Worm (Caenorhabditis elegans) whole organism, young adult: ENCODE results near the gene txdc-17.

Experiments
- B0019.2 ChIP-seq: fragments of 200-800 bp; sonication (Bioruptor generic); conservative IDR thresholded peaks from 2 replicates; pipeline ENCODE4 v1.3.6; 2022; ENCODE audit warnings: missing genetic modification reagents, missing genetic modification characterization, missing compliant biosample characterization
- B0336.3 ChIP-seq: fragments of 200-800 bp; sonication (Bioruptor generic); IDR thresholded peaks from 2 replicates; pipeline ENCODE4 v1.3.6; 2022; ENCODE audit warnings: missing genetic modification characterization, missing compliant biosample characterization
- D2030.7 ChIP-seq: fragments of 200-800 bp; sonication (Bioruptor generic); IDR thresholded peaks from 2 replicates; pipeline ENCODE4 v1.3.6; 2022; ENCODE audit warnings: missing genetic modification reagents, missing genetic modification characterization, missing compliant biosample characterization
- F10E7.11 ChIP-seq: sonication (generic microtip); optimal IDR thresholded peaks from 2 replicates; lab custom pipeline; 2017; ENCODE audit warnings: mild to moderate bottlenecking, missing genetic modification characterization, moderate library complexity, missing compliant biosample characterization
- F33H1.4 ChIP-seq: fragments of 200-800 bp; sonication (Bioruptor generic); IDR thresholded peaks from 2 replicates; pipeline ENCODE4 v1.3.6; 2022; ENCODE audit warnings: missing genetic modification reagents, missing genetic modification characterization, missing compliant biosample characterization
- K12H6.12 ChIP-seq: fragments of 200-800 bp; sonication (Bioruptor generic); optimal IDR thresholded peaks from 2 replicates; lab custom pipeline; 2018; ENCODE audit warnings: mild to moderate bottlenecking, missing genetic modification characterization, missing compliant biosample characterization
- Y53G8AR.9 ChIP-seq: fragments of 200-800 bp; sonication (Bioruptor generic); conservative IDR thresholded peaks from 2 replicates; pipeline ENCODE4 v1.3.6; 2022; ENCODE audit warnings: missing genetic modification reagents, missing genetic modification characterization, missing compliant biosample characterization
- Y67H2A.10 ChIP-seq: fragments of 200-800 bp; sonication (Bioruptor generic); conservative IDR thresholded peaks from 2 replicates; pipeline ENCODE4 v1.3.6; 2022; ENCODE audit warnings: missing genetic modification reagents, missing genetic modification characterization, missing compliant biosample characterization
- aptf-2 ChIP-seq: fragments of 200-800 bp; sonication (Bioruptor generic); conservative IDR thresholded peaks from 2 replicates; pipeline ENCODE4 v1.3.6; 2022; ENCODE audit warnings: missing genetic modification reagents, missing genetic modification characterization, missing compliant biosample characterization
- aptf-3 ChIP-seq: fragments of 200-800 bp; sonication (Bioruptor generic); IDR thresholded peaks from 2 replicates; pipeline ENCODE4 v1.3.6; 2022; ENCODE audit warnings: missing genetic modification characterization, missing compliant biosample characterization
- attf-3 ChIP-seq: fragments of 200-800 bp; sonication (Bioruptor generic); conservative IDR thresholded peaks from 2 replicates; pipeline ENCODE4 v1.3.6; 2022; ENCODE audit warnings: missing genetic modification reagents, missing genetic modification characterization, missing compliant biosample characterization
- attf-6 ChIP-seq: fragments of 200-800 bp; sonication (Bioruptor generic); IDR thresholded peaks from 2 replicates; pipeline ENCODE4 v1.3.6; 2022; ENCODE audit warnings: missing genetic modification reagents, missing genetic modification characterization, missing compliant biosample characterization
- ccch-3 ChIP-seq: fragments of 200-800 bp; sonication (Bioruptor generic); optimal IDR thresholded peaks from 2 replicates; lab custom pipeline; 2018; ENCODE audit warnings: mild to moderate bottlenecking, missing genetic modification characterization, missing compliant biosample characterization
- ceh-58 ChIP-seq: fragments of 200-800 bp; sonication (Bioruptor generic); IDR thresholded peaks from 2 replicates; pipeline ENCODE4 v1.3.6; 2022; ENCODE audit warnings: missing genetic modification characterization, missing compliant biosample characterization
- chd-7 ChIP-seq: sonication (generic microtip); optimal IDR thresholded peaks from 2 replicates; lab custom pipeline; 2016; ENCODE audit warnings: mild to moderate bottlenecking, missing genetic modification characterization, moderate library complexity, missing compliant biosample characterization
- dox-1 ChIP-seq: fragments of 200-800 bp; sonication (Bioruptor generic); IDR thresholded peaks from 2 replicates; pipeline ENCODE4 v1.3.6; 2022; ENCODE audit warnings: missing genetic modification reagents, missing genetic modification characterization, missing compliant biosample characterization
- dpl-1 ChIP-seq: fragments of 150-350 bp; optimal IDR thresholded peaks from 2 replicates; lab custom pipeline; 2014; ENCODE audit warnings: missing biosample characterization, missing genetic modification reagents, missing genetic modification characterization
- ekl-4 ChIP-seq: fragments of 200-800 bp; sonication (Bioruptor generic); IDR thresholded peaks from 2 replicates; pipeline ENCODE4 v1.3.6; 2022; ENCODE audit warnings: missing genetic modification reagents, missing genetic modification characterization, missing compliant biosample characterization
- gei-17 ChIP-seq: fragments of 200-800 bp; sonication (Bioruptor generic); optimal IDR thresholded peaks from 2 replicates; lab custom pipeline; 2018; ENCODE audit warnings: mild to moderate bottlenecking, missing genetic modification characterization, missing compliant biosample characterization
- him-1 ChIP-seq: sonication (generic microtip); optimal IDR thresholded peaks from 2 replicates; lab custom pipeline; 2016; ENCODE audit warnings: missing genotype, missing genetic modification reagents, missing genetic modification characterization, missing compliant biosample characterization
- hmg-1.2 ChIP-seq: fragments of 200-800 bp; sonication (Bioruptor generic); IDR thresholded peaks from 2 replicates; pipeline ENCODE4 v1.3.6; 2022; ENCODE audit warnings: missing genetic modification reagents, missing genetic modification characterization, missing compliant biosample characterization
- hrde-1 ChIP-seq: sonication (generic microtip); optimal IDR thresholded peaks from 2 replicates; lab custom pipeline; 2016; ENCODE audit warnings: missing genetic modification characterization, mild to moderate bottlenecking, missing compliant biosample characterization, moderate library complexity, missing genotype, missing genetic modification reagents, borderline replicate concordance
- lag-1 ChIP-seq: fragments of 200-800 bp; sonication (Bioruptor generic); IDR thresholded peaks from 2 replicates; pipeline ENCODE4 v1.3.6; 2022; ENCODE audit warnings: missing genetic modification reagents, missing genetic modification characterization, missing compliant biosample characterization
- lin-54 ChIP-seq: fragments of 200-800 bp; sonication (Bioruptor generic); optimal IDR thresholded peaks from 2 replicates; lab custom pipeline; 2018; ENCODE audit warnings: mild to moderate bottlenecking, missing genetic modification characterization, missing compliant biosample characterization
- lsl-1 ChIP-seq: fragments of 200-800 bp; sonication (Bioruptor generic); optimal IDR thresholded peaks from 2 replicates; lab custom pipeline; 2018; ENCODE audit warnings: mild to moderate bottlenecking, missing genetic modification characterization, moderate library complexity, missing compliant biosample characterization
- madf-3 ChIP-seq: fragments of 200-800 bp; sonication (Bioruptor generic); IDR thresholded peaks from 2 replicates; pipeline ENCODE4 v1.3.6; 2022; ENCODE audit warnings: missing genetic modification reagents, missing genetic modification characterization, missing compliant biosample characterization
- madf-6 ChIP-seq: fragments of 200-800 bp; sonication (Bioruptor generic); IDR thresholded peaks from 2 replicates; pipeline ENCODE4 v1.3.6; 2022; ENCODE audit warnings: missing genetic modification reagents, missing genetic modification characterization, missing compliant biosample characterization
- mel-28 ChIP-seq: sonication (generic microtip); optimal IDR thresholded peaks from 2 replicates; lab custom pipeline; 2016; ENCODE audit warnings: borderline replicate concordance, mild to moderate bottlenecking, missing genetic modification characterization, missing compliant biosample characterization
- nfya-2 ChIP-seq: fragments of 200-800 bp; sonication (Bioruptor generic); IDR thresholded peaks from 2 replicates; pipeline ENCODE4 v1.3.6; 2022; ENCODE audit warnings: missing genetic modification reagents, missing genetic modification characterization, missing compliant biosample characterization
- nfyb-1 ChIP-seq: fragments of 200-800 bp; sonication (Bioruptor generic); IDR thresholded peaks from 2 replicates; pipeline ENCODE4 v1.3.6; 2022; ENCODE audit warnings: missing genetic modification reagents, missing genetic modification characterization, missing compliant biosample characterization
- nhr-27 ChIP-seq: fragments of 200-800 bp; sonication (Bioruptor generic); optimal IDR thresholded peaks from 2 replicates; lab custom pipeline; 2018; ENCODE audit warnings: mild to moderate bottlenecking, missing genetic modification characterization, moderate library complexity, missing compliant biosample characterization
- pbrm-1 ChIP-seq: fragments of 200-800 bp; sonication (Bioruptor generic); IDR thresholded peaks from 2 replicates; pipeline ENCODE4 v1.3.6; 2022; ENCODE audit warnings: missing genetic modification reagents, missing genetic modification characterization, missing compliant biosample characterization
- sdz-38 ChIP-seq: sonication (generic microtip); optimal IDR thresholded peaks from 2 replicates; lab custom pipeline; 2016; ENCODE audit warnings: missing genotype, missing genetic modification characterization, missing compliant biosample characterization
- snpc-1.3 ChIP-seq: sonication (generic microtip); optimal IDR thresholded peaks from 2 replicates; lab custom pipeline; 2017; ENCODE audit warnings: missing genetic modification characterization, mild to moderate bottlenecking, missing compliant biosample characterization, antibody characterized with exemption, moderate library complexity, missing genotype, missing genetic modification reagents; ENCODE audit not compliant: insufficient read depth
- snpc-3.4 ChIP-seq: sonication (generic microtip); optimal IDR thresholded peaks from 2 replicates; lab custom pipeline; 2017; ENCODE audit warnings: missing genetic modification characterization, mild to moderate bottlenecking, missing compliant biosample characterization, antibody characterized with exemption, moderate library complexity, missing genotype, missing genetic modification reagents
- sptf-2 ChIP-seq: fragments of 200-800 bp; sonication (Bioruptor generic); optimal IDR thresholded peaks from 2 replicates; lab custom pipeline; 2018; ENCODE audit warnings: mild to moderate bottlenecking, missing genetic modification characterization, missing compliant biosample characterization
- tbp1 ChIP-seq: fragments of 200-800 bp; sonication (Bioruptor generic); optimal IDR thresholded peaks from 2 replicates; lab custom pipeline; 2018; ENCODE audit warnings: mild to moderate bottlenecking, missing genetic modification characterization, missing compliant biosample characterization
- unc-130 ChIP-seq: sonication (generic microtip); optimal IDR thresholded peaks from 2 replicates; lab custom pipeline; 2016; ENCODE audit warnings: missing genetic modification reagents, missing genetic modification characterization, missing compliant biosample characterization
- xnd-1 ChIP-seq: sonication (generic microtip); optimal IDR thresholded peaks from 2 replicates; lab custom pipeline; 2016; ENCODE audit warnings: missing genotype, missing genetic modification reagents, missing genetic modification characterization, missing compliant biosample characterization
- zfh-2 ChIP-seq: fragments of 200-800 bp; sonication (Bioruptor generic); conservative IDR thresholded peaks from 2 replicates; pipeline ENCODE4 v1.3.6; 2022; ENCODE audit warnings: missing genetic modification reagents, missing genetic modification characterization, missing compliant biosample characterization
- ztf-22 ChIP-seq: fragments of 200-800 bp; sonication (Bioruptor generic); optimal IDR thresholded peaks from 2 replicates; lab custom pipeline; 2018; ENCODE audit warnings: mild to moderate bottlenecking, missing genetic modification characterization, moderate library complexity, missing compliant biosample characterization

Gene txdc-17

DNA sequence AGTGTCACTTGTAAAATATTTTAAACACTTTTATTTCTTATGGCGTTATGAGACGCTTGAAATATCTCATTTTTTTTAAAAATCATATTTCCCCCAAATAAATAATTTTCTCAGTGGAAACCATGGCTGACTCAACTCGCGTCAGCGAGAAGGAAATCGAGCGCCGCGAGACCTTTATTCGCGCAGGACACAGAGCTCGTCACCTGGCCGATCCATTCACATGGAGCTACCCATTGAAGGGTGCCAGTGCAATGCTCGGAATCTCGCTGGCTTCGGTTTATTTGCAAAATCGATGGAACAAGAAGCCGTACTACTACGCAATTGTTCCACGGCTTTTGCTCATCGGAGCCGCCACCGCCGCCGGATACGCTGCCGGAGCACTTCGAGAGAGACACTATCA, 47.7 kb upstream of the txdc-17 start, which contains the start of gene nduc-2 (continued):
- TF ChIP-seq xnd-1 (no peak), attf-3 (GFP tag; lab: Robert Waterston, UW) (no peak), madf-3 (peak; percentile 75), Y53G8AR.9 (GFP tag; lab: Robert Waterston, UW) (0 out of 2 replicates have a peak, but pooled peaks have one; percentile 37), nfyb-1 (GFP tag; lab: Robert Waterston, UW) (peak; percentile 35; the same call in 1 of the 2 replicates), hmg-1.2 (GFP tag; lab: Robert Waterston, UW) (peak; percentile 13; the same call in 1 of the 2 replicates), ztf-22 (GFP tag; lab: Kevin White, UChicago) (no peak), aptf-2 (GFP tag; lab: Robert Waterston, UW) (no peak), him-1 (no peak)
- TF ChIP-seq, all 124 proteins: peak for 26

DNA sequence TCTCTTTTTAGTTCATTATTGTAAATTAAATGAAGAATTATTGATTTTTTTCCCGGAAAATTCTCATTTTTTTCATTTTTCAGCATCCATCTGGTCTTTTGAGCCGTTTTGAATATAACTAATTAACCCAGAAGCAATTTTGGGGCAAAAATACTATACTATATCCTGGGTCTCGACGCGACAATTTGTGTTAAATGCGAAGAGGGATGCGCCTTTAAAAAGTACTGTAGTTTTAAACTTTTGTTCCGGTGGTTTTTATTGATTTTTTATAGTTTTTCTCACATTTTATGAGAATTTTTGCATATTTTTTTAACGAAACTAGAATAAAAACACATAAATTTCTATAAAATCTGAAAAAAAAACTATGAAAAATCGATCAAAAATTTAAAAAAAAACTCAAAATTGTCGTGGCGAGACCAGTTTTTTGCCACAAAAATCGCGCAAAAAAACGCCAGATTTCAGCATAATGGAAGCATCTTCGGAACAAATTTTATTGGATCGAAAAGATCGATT, 46.4 kb upstream of the txdc-17 start, which contains the start of gene tbcc-1:
TSS of gene tbcc-1 (plus strand) at position 463 of the 513 bp plus-strand sequence.
- TF ChIP-seq B0019.2 (GFP tag; lab: Robert Waterston, UW), result no peak
- TF ChIP-seq nfyb-1 (GFP tag; lab: Robert Waterston, UW), result no peak
- peak; percentile 24 for TF ChIP-seq lin-54 (GFP tag; lab: Kevin White, UChicago)
- no peak for TF ChIP-seq aptf-3 (GFP tag; lab: Robert Waterston, UW)
- TF ChIP-seq lsl-1, result peak; percentile 58
- TF ChIP-seq unc-130, result peak; percentile 2
- peak; percentile 29 for TF ChIP-seq xnd-1
- TF ChIP-seq sptf-2 (GFP tag; lab: Kevin White, UChicago), result no peak
- TF ChIP-seq hrde-1 (tag; lab: Kevin White, UChicago), result peak; percentile 46
- no peak for TF ChIP-seq sdz-38 (tag; lab: Kevin White, UChicago)
- peak; percentile 8 for TF ChIP-seq snpc-3.4 (tag; lab: Kevin White, UChicago)
- TF ChIP-seq madf-6, result peak; percentile 51; the same call in 1 of the 2 replicates
- peak; percentile 15 for TF ChIP-seq tbp1
- TF ChIP-seq F33H1.4 (GFP tag; lab: Robert Waterston, UW), result peak; percentile 48; the same call in 1 of the 2 replicates
- TF ChIP-seq, all 124 proteins: peak for 9

DNA sequence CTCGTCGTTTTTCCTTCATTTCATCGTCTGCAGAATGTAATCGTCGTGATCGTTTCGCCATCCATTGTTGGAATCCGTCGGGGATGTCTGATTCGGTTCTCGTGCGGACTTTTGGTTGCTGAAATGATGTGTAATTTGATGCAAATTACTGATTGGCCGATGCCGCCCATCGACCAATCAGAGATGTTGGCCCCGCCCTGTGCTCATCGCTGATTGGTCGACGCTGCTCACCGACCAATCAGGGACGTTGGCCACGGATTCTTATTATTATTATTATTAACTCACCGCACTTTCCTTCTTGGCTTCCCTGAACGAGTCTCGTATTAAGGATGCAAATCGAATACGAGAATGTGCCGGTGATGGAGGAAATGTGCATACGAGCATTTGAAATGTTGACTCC, 40.4 kb upstream of the txdc-17 start:
- TF ChIP-seq snpc-1.3 (tag; lab: Kevin White, UChicago), result no peak
- TF ChIP-seq nfya-2 (GFP tag; lab: Robert Waterston, UW), result no peak
- TF ChIP-seq K12H6.12 (tag; lab: Kevin White, UChicago), result no peak
- TF ChIP-seq ccch-3 (GFP tag; lab: Kevin White, UChicago), result no peak
- no peak for TF ChIP-seq dpl-1 (GFP tag; lab: Kevin White, UChicago)
- TF ChIP-seq nfyb-1 (GFP tag; lab: Robert Waterston, UW), result 0 out of 2 replicates have a peak, but pooled peaks have one; percentile 13
- TF ChIP-seq zfh-2 (GFP tag; lab: Robert Waterston, UW), result 0 out of 2 replicates have a peak, but pooled peaks have one; percentile 9
- TF ChIP-seq gei-17 (GFP tag; lab: Kevin White, UChicago), result no peak
- no peak for TF ChIP-seq F10E7.11 (tag; lab: Kevin White, UChicago)

DNA sequence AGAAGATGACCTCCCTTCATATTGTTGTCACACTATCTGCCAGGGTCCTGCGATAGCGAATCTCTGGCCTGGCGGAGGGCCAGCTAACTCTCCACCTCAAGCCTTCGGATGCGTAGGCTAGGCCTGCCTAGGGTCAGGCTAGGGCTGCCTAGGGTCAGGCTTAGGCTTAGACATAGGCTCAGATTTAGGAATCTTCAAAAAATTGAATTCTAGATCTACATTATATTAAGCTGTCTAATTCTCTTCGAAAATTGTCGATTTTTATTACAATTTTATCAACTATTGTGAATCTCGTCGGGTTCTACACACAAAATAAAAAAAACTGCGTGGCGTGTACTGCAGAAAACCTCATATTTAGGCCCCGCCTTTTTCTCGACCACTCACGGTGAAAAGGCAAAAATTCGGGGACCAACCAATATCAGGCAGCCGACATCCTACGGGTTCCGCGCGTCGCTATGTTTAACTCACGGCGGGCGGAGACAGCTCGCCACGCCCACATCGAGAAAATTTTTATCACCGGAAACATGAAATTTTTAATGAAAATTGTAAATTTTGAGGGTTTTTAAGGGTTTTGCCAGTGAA, 38.9 kb upstream of the txdc-17 start:
- TF ChIP-seq lag-1 (GFP tag; lab: Robert Waterston, UW) (no peak), pbrm-1 (GFP tag; lab: Robert Waterston, UW) (peak; percentile 54), attf-6 (peak; percentile 73; the same call in 1 of the 2 replicates), mel-28 (tag; lab: Kevin White, UChicago) (no peak), B0336.3 (GFP tag; lab: Robert Waterston, UW) (peak; percentile 40; the same call in 1 of the 2 replicates), chd-7 (tag; lab: Kevin White, UChicago) (no peak), tbp1 (peak; percentile 23), lsl-1 (peak; percentile 40), dox-1 (GFP tag; lab: Robert Waterston, UW) (peak; percentile 70), D2030.7 (GFP tag; lab: Robert Waterston, UW) (peak; percentile 57), zfh-2 (GFP tag; lab: Robert Waterston, UW) (peak; percentile 46; the same call in 1 of the 2 replicates), madf-6 (peak; percentile 55), ekl-4 (GFP tag; lab: Robert Waterston, UW) (peak; percentile 50; the same call in 1 of the 2 replicates), ceh-58 (GFP tag; lab: Robert Waterston, UW) (0 out of 2 replicates have a peak, but pooled peaks have one; percentile 75), Y67H2A.10 (GFP tag; lab: Robert Waterston, UW) (no peak), nhr-27 (tag; lab: Kevin White, UChicago) (no peak)
